Worm (Caenorhabditis elegans): ENCODE results near the gene ire-1.

Gene ire-1

DNA sequence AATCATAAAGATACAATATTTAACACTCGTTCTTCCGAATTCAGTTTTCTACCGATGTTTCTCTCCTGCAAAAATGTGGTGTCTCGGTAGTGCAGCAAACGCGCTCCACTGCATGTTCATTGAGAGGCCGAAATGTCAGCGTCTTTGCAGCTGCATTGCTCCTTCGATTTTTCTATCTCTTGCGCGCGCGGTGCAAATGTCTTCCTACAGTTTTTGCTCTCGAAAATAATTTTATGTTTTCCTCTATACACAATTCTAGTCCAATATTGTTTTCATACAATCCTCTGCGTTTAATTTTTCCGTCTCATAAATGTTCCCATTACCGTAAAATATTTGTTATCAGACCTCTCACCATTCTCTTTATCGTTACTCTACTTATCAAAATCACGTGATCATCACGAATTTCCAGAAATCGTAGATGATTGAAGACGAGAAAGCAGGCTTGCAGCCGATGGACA, 62.3 kb downstream of the ire-1 start, which contains the start of gene ufd-2 (continued):
- TF ChIP-seq duxl-1 (tag; optimal IDR thresholded peaks at IDR 0.05; ENCODE audit: poor library complexity) = no peak
- TF ChIP-seq egl-43 (GFP tag; IDR thresholded peaks at IDR 0.05) = no peak
